Fruit fly (Drosophila melanogaster) whole organism, wandering third instar larva: Measurements from ENCODE around the gene NK7.1.

ENCODE experiments used
- Abd-B ChIP-seq: fragments of >200 bp; optimal IDR thresholded peaks from 2 replicates; lab custom pipeline; 2017; ENCODE audit warnings: missing biosample characterization, missing genetic modification characterization
- CG32264 ChIP-seq: fragments of 200-800 bp; sonication (Bioruptor generic); optimal IDR thresholded peaks from 2 replicates; lab custom pipeline; 2016; ENCODE audit warnings: missing biosample characterization, missing genetic modification characterization
- CG9705 ChIP-seq: fragments of 200-800 bp; sonication (Bioruptor generic); optimal IDR thresholded peaks from 2 replicates; lab custom pipeline; 2018; ENCODE audit warnings: missing biosample characterization, mild to moderate bottlenecking, missing genetic modification characterization
- CrebA ChIP-seq: fragments of 200-800 bp; sonication (Bioruptor generic); optimal IDR thresholded peaks from 2 replicates; lab custom pipeline; 2016; ENCODE audit warnings: missing biosample characterization, mild to moderate bottlenecking, missing genetic modification characterization, borderline replicate concordance
- Dfd ChIP-seq: fragments of >200 bp; optimal IDR thresholded peaks from 2 replicates; lab custom pipeline; 2017; ENCODE audit warnings: missing biosample characterization, missing genetic modification characterization
- Dif ChIP-seq: fragments of 200-275, 200-300 bp; sonication (Bioruptor generic); optimal IDR thresholded peaks from 2 replicates; lab custom pipeline; 2018; ENCODE audit warnings: missing biosample characterization, missing genetic modification characterization; ENCODE audit not compliant: partially characterized antibody
- GATAd ChIP-seq: sonication (Bioruptor generic); optimal IDR thresholded peaks from 2 replicates; lab custom pipeline; 2016; ENCODE audit warnings: missing biosample characterization, missing genetic modification characterization
- HLH106 ChIP-seq: fragments of 200-800 bp; optimal IDR thresholded peaks from 3 replicates; lab custom pipeline; 2019; ENCODE audit warnings: missing biosample characterization, mild to moderate bottlenecking, missing genetic modification characterization, moderate library complexity
- Hnf4 ChIP-seq: fragments of 200-800 bp; sonication (Bioruptor generic); optimal IDR thresholded peaks from 2 replicates; lab custom pipeline; 2016; ENCODE audit warnings: missing biosample characterization, mild to moderate bottlenecking, missing genetic modification characterization
- Hr78 ChIP-seq: fragments of >200 bp; optimal IDR thresholded peaks from 2 replicates; lab custom pipeline; 2017; ENCODE audit warnings: missing biosample characterization, missing genetic modification characterization
- Hr83 ChIP-seq: fragments of 200-300 bp; sonication (Bioruptor generic); optimal IDR thresholded peaks from 2 replicates; lab custom pipeline; 2016; ENCODE audit warnings: missing biosample characterization, mild to moderate bottlenecking, missing genetic modification characterization, moderate library complexity; ENCODE audit not compliant: poor library complexity, severe bottlenecking
- Jra ChIP-seq: sonication (Bioruptor generic); optimal IDR thresholded peaks from 2 replicates; lab custom pipeline; 2016; ENCODE audit warnings: missing biosample characterization, missing genetic modification characterization
- Mio ChIP-seq: sonication (Bioruptor generic); optimal IDR thresholded peaks from 2 replicates; lab custom pipeline; 2016; ENCODE audit warnings: missing biosample characterization, missing genetic modification characterization
- Myc ChIP-seq: fragments of >200 bp; optimal IDR thresholded peaks from 2 replicates; lab custom pipeline; 2017
- N ChIP-seq: fragments of >200 bp; optimal IDR thresholded peaks from 2 replicates; lab custom pipeline; 2018; ENCODE audit warnings: missing biosample characterization, missing external identifiers, missing genetic modification characterization
- OdsH ChIP-seq: fragments of 200-800 bp; sonication (Bioruptor generic); optimal IDR thresholded peaks from 2 replicates; lab custom pipeline; 2016; ENCODE audit warnings: missing biosample characterization, mild to moderate bottlenecking, missing genetic modification characterization
- Rel ChIP-seq, 2 experiments: fragments of 200-800 bp; sonication (Bioruptor generic) in 1 of 2; optimal IDR thresholded peaks; 2 replicates in 1 of 2; 3 replicates in 1 of 2; lab custom pipeline; 2016 to 2019; ENCODE audit warnings: mild to moderate bottlenecking in 2 of 2, missing biosample characterization in 2 of 2, missing genetic modification characterization in 2 of 2, moderate library complexity in 1 of 2
- Sp1 ChIP-seq: fragments of 200-800 bp; sonication (Bioruptor generic); optimal IDR thresholded peaks from 3 replicates; lab custom pipeline; 2019; ENCODE audit warnings: missing biosample characterization, mild to moderate bottlenecking, missing genetic modification characterization, moderate library complexity
- Vsx2 ChIP-seq: fragments of 200-300, 225-300 bp; sonication (Bioruptor generic); optimal IDR thresholded peaks from 2 replicates; lab custom pipeline; 2018; ENCODE audit warnings: missing biosample characterization, missing genetic modification characterization; ENCODE audit not compliant: partially characterized antibody
- br ChIP-seq: fragments of 200-800 bp; sonication (Bioruptor generic); optimal IDR thresholded peaks from 2 replicates; lab custom pipeline; 2016; ENCODE audit warnings: missing biosample characterization, missing genetic modification characterization
- brk ChIP-seq: fragments of 200-800 bp; sonication (Bioruptor generic); optimal IDR thresholded peaks from 2 replicates; lab custom pipeline; 2016; ENCODE audit warnings: missing biosample characterization, mild to moderate bottlenecking, missing genetic modification characterization
- dl ChIP-seq, 2 experiments: fragments of 175-275, 200-275 bp in 1 of 2; fragments of 200-275 bp in 1 of 2; sonication (Bioruptor generic); optimal IDR thresholded peaks; lab custom pipeline; 2018; ENCODE audit warnings: mild to moderate bottlenecking in 2 of 2, missing biosample characterization in 2 of 2, missing genetic modification characterization in 2 of 2, moderate library complexity in 2 of 2; ENCODE audit not compliant: partially characterized antibody in 2 of 2, insufficient read depth in 1 of 2
- dmrt93B ChIP-seq: fragments of 200-800 bp; sonication (Bioruptor generic); optimal IDR thresholded peaks from 2 replicates; lab custom pipeline; 2018; ENCODE audit warnings: missing biosample characterization, mild to moderate bottlenecking, missing genetic modification characterization
- dsf ChIP-seq: sonication (Bioruptor generic); optimal IDR thresholded peaks from 2 replicates; lab custom pipeline; 2016; ENCODE audit warnings: missing biosample characterization, missing genetic modification characterization, borderline replicate concordance
- ey ChIP-seq: fragments of 200-800 bp; sonication (Bioruptor generic); optimal IDR thresholded peaks from 2 replicates; lab custom pipeline; 2016; ENCODE audit warnings: missing biosample characterization, missing genetic modification characterization
- foxo ChIP-seq, 2 experiments: fragments of 200-800 bp; sonication (Bioruptor generic); optimal IDR thresholded peaks; 2 replicates in 1 of 2; 3 replicates in 1 of 2; lab custom pipeline; 2016 to 2017; ENCODE audit warnings: missing biosample characterization in 2 of 2, missing genetic modification characterization in 2 of 2
- fru ChIP-seq: fragments of 200-800 bp; sonication (Bioruptor generic); optimal IDR thresholded peaks from 3 replicates; lab custom pipeline; 2016; ENCODE audit warnings: missing biosample characterization, mild to moderate bottlenecking, missing genetic modification characterization
- h ChIP-seq: fragments of 200-800 bp; sonication (Bioruptor generic); optimal IDR thresholded peaks from 3 replicates; lab custom pipeline; 2016; ENCODE audit warnings: missing biosample characterization, mild to moderate bottlenecking, missing genetic modification characterization
- jim ChIP-seq: fragments of 175-275, 200-325 bp; sonication (Bioruptor generic); optimal IDR thresholded peaks from 2 replicates; lab custom pipeline; 2016; ENCODE audit warnings: missing biosample characterization, mild to moderate bottlenecking, missing genetic modification characterization
- lola ChIP-seq: fragments of >200 bp; optimal IDR thresholded peaks from 2 replicates; lab custom pipeline; 2017; ENCODE audit warnings: missing biosample characterization, missing genetic modification characterization
- pan ChIP-seq: fragments of >200 bp; optimal IDR thresholded peaks from 2 replicates; lab custom pipeline; 2017
- psq ChIP-seq: fragments of 200-800 bp; sonication (Bioruptor generic); optimal IDR thresholded peaks from 3 replicates; lab custom pipeline; 2017; ENCODE audit warnings: missing biosample characterization, mild to moderate bottlenecking, missing genetic modification characterization, moderate library complexity
- rgr ChIP-seq: fragments of 200-800 bp; sonication (Bioruptor generic); optimal IDR thresholded peaks from 3 replicates; lab custom pipeline; 2016; ENCODE audit warnings: missing biosample characterization, mild to moderate bottlenecking, missing genetic modification characterization
- sage ChIP-seq: fragments of 200-800 bp; sonication (Bioruptor generic); optimal IDR thresholded peaks from 2 replicates; lab custom pipeline; 2016; ENCODE audit warnings: missing biosample characterization, mild to moderate bottlenecking, missing genetic modification characterization
- sv ChIP-seq: fragments of 200-800 bp; sonication (Bioruptor generic); optimal IDR thresholded peaks from 3 replicates; lab custom pipeline; 2016; ENCODE audit warnings: missing biosample characterization, missing genetic modification characterization
- tai ChIP-seq: sonication (Bioruptor generic); optimal IDR thresholded peaks from 2 replicates; lab custom pipeline; 2016; ENCODE audit warnings: missing biosample characterization, missing genetic modification characterization
- usp ChIP-seq: fragments of >200 bp; optimal IDR thresholded peaks from 2 replicates; lab custom pipeline; 2017; ENCODE audit warnings: missing biosample characterization, missing genetic modification characterization
- woc ChIP-seq: sonication (Bioruptor generic); optimal IDR thresholded peaks from 2 replicates; lab custom pipeline; 2016; ENCODE audit warnings: missing biosample characterization, mild to moderate bottlenecking, missing genetic modification characterization

Gene NK7.1

DNA sequence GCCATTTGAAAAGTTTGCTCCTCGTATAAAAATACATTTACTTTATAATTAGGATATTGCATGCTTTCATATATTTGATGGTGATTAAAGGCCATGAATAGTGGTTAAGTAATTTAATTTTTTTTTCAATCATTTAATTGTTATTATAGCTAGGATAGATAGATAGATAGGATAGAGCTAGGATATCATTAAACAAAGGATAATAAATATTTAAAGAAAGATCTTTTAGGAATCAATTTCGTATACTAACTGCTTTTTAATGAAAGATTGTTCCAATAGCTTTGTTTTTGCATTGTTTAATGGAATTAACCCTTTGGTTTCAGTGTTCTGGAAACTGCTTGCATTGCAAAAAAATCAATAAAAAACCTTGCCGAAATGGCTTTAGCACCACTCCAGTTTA lies 18.2 kb downstream of the NK7.1 start:
- TF ChIP-seq psq (no peak), foxo (GFP tag; optimal IDR thresholded peaks at IDR 0.05; lab: Kevin White, UChicago) (peak in 1 of 2 experiments; percentile 36), HLH106 (tag; lab: Kevin White, UChicago) (peak; percentile 43), Jra (GFP tag; lab: Kevin White, UChicago) (no peak), h (GFP tag; lab: Kevin White, UChicago) (peak; percentile 7), sv (no peak)

DNA sequence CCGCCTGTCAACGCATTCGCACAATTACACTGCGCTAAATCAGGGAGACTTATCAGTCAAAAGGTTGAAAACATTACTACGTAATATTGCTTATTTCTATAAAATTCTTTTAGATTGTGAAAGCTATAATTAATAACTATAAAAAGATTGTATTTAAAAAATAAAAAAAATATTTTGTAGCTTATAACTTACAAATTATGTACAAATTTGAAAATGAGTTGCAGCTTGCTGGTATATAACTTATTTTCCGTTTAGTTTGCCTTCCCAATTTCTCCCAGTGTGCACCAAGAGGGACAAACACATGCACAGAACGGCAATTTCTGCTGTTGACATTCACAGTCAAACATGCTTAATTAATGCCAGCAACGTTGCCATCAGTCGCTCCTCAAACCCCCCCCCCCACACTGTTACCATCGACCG lies 19.0 kb downstream of the NK7.1 start:
- TF ChIP-seq woc (GFP tag; lab: Kevin White, UChicago) (no peak), HLH106 (tag; lab: Kevin White, UChicago) (peak; percentile 95), fru (GFP tag; lab: Kevin White, UChicago) (peak; percentile 74), Jra (GFP tag; lab: Kevin White, UChicago) (no peak), dl (GFP tag; optimal IDR thresholded peaks at IDR 0.05; lab: Kevin White, UChicago; ENCODE audit: insufficient read depth in 1 of 2, partially characterized antibody in 2 of 2) (no peak), Hnf4 (GFP tag; lab: Kevin White, UChicago) (peak; percentile 27), Vsx2 (GFP tag; lab: Kevin White, UChicago) (no peak), CrebA (GFP tag; lab: Kevin White, UChicago) (peak; percentile 12), Mio (GFP tag; lab: Kevin White, UChicago) (no peak), sage (GFP tag; lab: Kevin White, UChicago) (peak; percentile 22), psq (peak; percentile 67), Dfd (GFP tag; lab: Kevin White, UChicago) (peak; percentile 10), N (no peak), dsf (GFP tag; lab: Kevin White, UChicago) (no peak), tai (GFP tag; lab: Kevin White, UChicago) (no peak), dmrt93B (GFP tag; lab: Kevin White, UChicago) (peak; percentile 91), Myc (lab: Kevin White, UChicago) (no peak), jim (GFP tag; lab: Kevin White, UChicago) (no peak), Hr78 (GFP tag; lab: Kevin White, UChicago) (no peak), brk (no peak), rgr (GFP tag; lab: Kevin White, UChicago) (peak; percentile 69), sv (no peak), Rel (GFP tag; optimal IDR thresholded peaks at IDR 0.05; lab: Kevin White, UChicago) (no peak), Rel (tag; optimal IDR thresholded peaks at IDR 0.05; lab: Kevin White, UChicago) (peak; percentile 57), br (GFP tag; lab: Kevin White, UChicago) (peak; percentile 31), Abd-B (GFP tag; lab: Kevin White, UChicago) (no peak), foxo (GFP tag; optimal IDR thresholded peaks at IDR 0.05; lab: Kevin White, UChicago) (peak in 1 of 2 experiments; percentile 84), pan (no peak), h (GFP tag; lab: Kevin White, UChicago) (peak; percentile 81), CG32264 (no peak), OdsH (GFP tag; lab: Kevin White, UChicago) (peak; percentile 70), CG9705 (GFP tag; lab: Kevin White, UChicago) (peak; percentile 84), ey (peak; percentile 14), lola (GFP tag; lab: Kevin White, UChicago) (no peak), Dif (GFP tag; lab: Kevin White, UChicago) (no peak), usp (no peak), Hr83 (GFP tag; lab: Kevin White, UChicago) (peak; percentile 26), GATAd (GFP tag; lab: Kevin White, UChicago) (no peak), Sp1 (GFP tag; lab: Kevin White, UChicago) (peak; percentile 85)

DNA sequence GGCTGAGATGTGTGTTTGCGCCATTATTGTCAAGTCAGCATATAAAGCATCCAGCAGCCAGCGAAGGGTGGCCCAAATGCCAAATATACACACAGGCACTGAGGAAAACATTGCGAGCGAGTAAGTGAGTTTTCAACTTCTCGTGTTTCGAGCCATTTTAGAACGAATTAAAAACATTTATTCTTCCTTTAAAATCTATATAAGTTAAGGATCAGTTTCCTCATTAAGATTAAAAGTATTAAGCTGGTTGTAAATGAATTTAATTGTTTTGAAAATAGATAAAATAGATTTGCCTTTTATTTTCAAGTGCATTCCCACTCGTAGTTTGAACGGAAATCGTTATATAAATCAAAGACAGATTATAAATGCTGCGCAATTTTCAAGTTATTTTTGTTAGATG lies 21.3 kb downstream of the NK7.1 start:
- peak; percentile 43 for TF ChIP-seq sv
- TF ChIP-seq Sp1 (GFP tag; lab: Kevin White, UChicago): no peak
- TF ChIP-seq GATAd (GFP tag; lab: Kevin White, UChicago): no peak
- TF ChIP-seq foxo (GFP tag; optimal IDR thresholded peaks at IDR 0.05; lab: Kevin White, UChicago): peak in 1 of 2 experiments; percentile 5
- TF ChIP-seq HLH106 (tag; lab: Kevin White, UChicago): no peak
- no peak for TF ChIP-seq Vsx2 (GFP tag; lab: Kevin White, UChicago)
- no peak for TF ChIP-seq CG32264
- no peak for TF ChIP-seq fru (GFP tag; lab: Kevin White, UChicago)
